Worm (Caenorhabditis elegans): ENCODE results near the gene ncx-5.

DNA sequence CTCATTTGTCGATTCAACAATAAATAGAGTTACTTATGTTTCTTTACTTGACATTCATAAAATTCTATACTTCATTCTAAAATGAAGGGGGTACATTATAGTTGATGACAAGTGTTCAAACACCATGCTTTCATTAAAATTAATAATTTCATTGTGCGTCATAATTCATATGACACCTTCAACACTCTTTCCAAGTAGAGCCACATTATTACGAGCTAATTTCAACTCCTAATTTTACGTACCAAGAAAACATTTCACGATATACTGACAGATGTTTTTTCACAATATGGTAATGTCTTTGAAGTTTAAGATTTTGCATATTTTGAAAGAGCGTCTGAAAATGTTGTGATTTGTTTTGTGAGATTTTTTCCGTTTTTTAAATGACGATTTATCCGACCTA is 24.4 kb downstream of the ncx-5 start:
- no peak for TF ChIP-seq ztf-11 (tag; optimal IDR thresholded peaks at IDR 0.05)
- TF ChIP-seq skn-1 (tag; optimal IDR thresholded peaks at IDR 0.05), result no peak
- TF ChIP-seq ceh-82 (tag; optimal IDR thresholded peaks at IDR 0.05), result no peak
- TF ChIP-seq daf-12 (tag; optimal IDR thresholded peaks at IDR 0.05), result no peak

All from whole organism, L3 larva.